Worm (Caenorhabditis elegans): ENCODE data around the gene zhit-3.

The zhit-3 gene

DNA sequence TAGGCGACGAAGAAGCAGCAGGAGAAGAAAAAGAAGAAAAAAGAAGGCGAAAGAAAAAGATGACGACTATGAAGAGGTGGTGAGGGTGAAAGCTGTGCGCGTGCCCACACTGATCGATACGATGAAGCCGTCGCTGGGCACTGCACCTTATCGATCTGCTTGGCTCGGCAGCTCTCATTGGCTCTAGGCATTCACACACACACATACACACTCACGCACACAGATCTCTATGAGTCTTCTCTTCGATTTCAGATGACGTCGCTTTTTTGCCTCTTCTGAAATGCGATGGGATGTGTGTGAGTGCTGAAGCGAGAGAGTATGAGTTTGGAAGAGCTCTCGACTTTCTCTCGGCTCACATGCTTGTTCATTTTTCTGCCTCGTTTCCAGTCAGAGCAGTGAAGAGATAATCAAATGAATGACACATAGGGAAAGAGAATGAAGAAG, 37.3 kb downstream of the zhit-3 start (continued):
- TF ChIP-seq gei-17 (GFP tag; optimal IDR thresholded peaks at IDR 0.05) (no peak), mxl-1 (tag; optimal IDR thresholded peaks at IDR 0.05) (no peak), somi-1 (GFP tag; optimal IDR thresholded peaks at IDR 0.05) (peak; percentile 69), ceh-58 (GFP tag; IDR thresholded peaks at IDR 0.05) (no peak), zim-3 (tag; optimal IDR thresholded peaks at IDR 0.05) (no peak), rec-8 (tag; optimal IDR thresholded peaks at IDR 0.05) (no peak), tbx-9 (tag; optimal IDR thresholded peaks at IDR 0.05; ENCODE audit: borderline replicate concordance) (no peak), C06A6.2 (GFP tag; conservative IDR thresholded peaks at IDR 0.05) (0 out of 2 replicates have a peak, but pooled peaks have one; percentile 30), tlf-1 (GFP tag; optimal IDR thresholded peaks at IDR 0.05) (no peak), bed-1 (GFP tag; IDR thresholded peaks at IDR 0.05) (no peak), egrh-3 (GFP tag; IDR thresholded peaks at IDR 0.05) (no peak), cebp-2 (GFP tag; IDR thresholded peaks at IDR 0.05) (no peak), ZK185.1 (tag; optimal IDR thresholded peaks at IDR 0.05; ENCODE audit: poor library complexity, severe bottlenecking) (peak; percentile 29), pha-4 (tag; optimal IDR thresholded peaks at IDR 0.05) (no peak), unc-62 (GFP tag; optimal IDR thresholded peaks at IDR 0.05) (no peak), akir-1 (GFP tag; optimal IDR thresholded peaks at IDR 0.05) (no peak), F52B5.7 (tag; optimal IDR thresholded peaks at IDR 0.05) (no peak), ceh-27 (GFP tag; optimal IDR thresholded peaks at IDR 0.05) (peak; percentile 58), madf-6 (GFP tag; IDR thresholded peaks at IDR 0.05) (no peak), F10E7.11 (tag; optimal IDR thresholded peaks at IDR 0.05) (no peak), ets-4 (GFP tag; optimal IDR thresholded peaks at IDR 0.05) (no peak), aptf-2 (GFP tag; conservative IDR thresholded peaks at IDR 0.05) (no peak), lin-35 (GFP tag; optimal IDR thresholded peaks at IDR 0.05) (peak in 1 of 3 experiments; percentile 41), madf-10 (tag; optimal IDR thresholded peaks at IDR 0.05) (no peak), snpc-1.1 (tag; optimal IDR thresholded peaks at IDR 0.05; ENCODE audit: insufficient read depth) (no peak), chd-7 (tag; optimal IDR thresholded peaks at IDR 0.05) (peak; percentile 57), mel-28 (tag; optimal IDR thresholded peaks at IDR 0.05; ENCODE audit: borderline replicate concordance) (no peak), sea-2 (GFP tag; IDR thresholded peaks at IDR 0.05) (no peak), nfyb-1 (GFP tag; IDR thresholded peaks at IDR 0.05) (peak; percentile 85), lsl-1 (GFP tag; optimal IDR thresholded peaks at IDR 0.05) (no peak), ztf-26 (tag; optimal IDR thresholded peaks at IDR 0.05) (no peak), attf-5 (GFP tag; optimal IDR thresholded peaks at IDR 0.05) (no peak), ztf-18 (tag; optimal IDR thresholded peaks at IDR 0.05) (no peak), let-607 (tag; optimal IDR thresholded peaks at IDR 0.05) (no peak), dox-1 (GFP tag; IDR thresholded peaks at IDR 0.05) (0 out of 2 replicates have a peak, but pooled peaks have one; percentile 51), repo-1 (tag; optimal IDR thresholded peaks at IDR 0.05) (no peak), xnd-1 (tag; optimal IDR thresholded peaks at IDR 0.05) (no peak), fkh-3 (tag; optimal IDR thresholded peaks at IDR 0.05) (no peak), dpl-1 (GFP tag; optimal IDR thresholded peaks at IDR 0.05) (no peak), ceh-40 (GFP tag; IDR thresholded peaks at IDR 0.05) (no peak), madf-3 (GFP tag; IDR thresholded peaks at IDR 0.05) (no peak), lir-1 (GFP tag; conservative IDR thresholded peaks at IDR 0.05) (no peak), rcor-1 (GFP tag; IDR thresholded peaks at IDR 0.05) (peak; percentile 63; the same call in 1 of the 2 replicates), lsy-27 (tag; optimal IDR thresholded peaks at IDR 0.05; ENCODE audit: borderline replicate concordance, insufficient read depth) (no peak), B0019.2 (GFP tag; conservative IDR thresholded peaks at IDR 0.05) (no peak), cebp-1 (GFP tag; IDR thresholded peaks at IDR 0.05) (no peak), cebp-1 (tag; optimal IDR thresholded peaks at IDR 0.05) (peak; percentile 71), atf-7 (tag; optimal IDR thresholded peaks at IDR 0.05) (peak; percentile 85), die-1 (tag; optimal IDR thresholded peaks at IDR 0.05) (no peak)
